Fruit fly (Drosophila melanogaster): ENCODE results near the gene CG33217.

dm6 chr3L:23096803-23097425 lies 28.9 kb upstream of the CG33217 start, which contains the start of gene CkIIalpha:
- TF ChIP-seq ttk (optimal IDR thresholded peaks at IDR 0.05), result no peak
- TF ChIP-seq psq (optimal IDR thresholded peaks at IDR 0.05), result no peak
- TF ChIP-seq Sin3A (optimal IDR thresholded peaks at IDR 0.05), result no peak
- no peak for TF ChIP-seq Myc (optimal IDR thresholded peaks at IDR 0.05)

All from Kc167 (cell line).